Worm (Caenorhabditis elegans) whole organism, midembryonic: ENCODE results near the gene K07E3.1.

ENCODE experiments used
- T22C8.4 ChIP-seq: fragments of 200-800 bp; sonication (Bioruptor generic); IDR thresholded peaks from 2 replicates; pipeline ENCODE4 v1.3.6; 2022; ENCODE audit warnings: missing genetic modification characterization, missing compliant biosample characterization
- cog-1 ChIP-seq: sonication (generic microtip); optimal IDR thresholded peaks from 2 replicates; lab custom pipeline; 2016; ENCODE audit warnings: missing genetic modification characterization, missing compliant biosample characterization
- flt-1 ChIP-seq: fragments of 200-800 bp; sonication (Bioruptor generic); IDR thresholded peaks from 2 replicates; pipeline ENCODE4 v1.3.6; 2022; ENCODE audit warnings: missing genetic modification characterization, missing compliant biosample characterization
- klf-2 ChIP-seq: fragments of 200-800 bp; sonication (Bioruptor generic); conservative IDR thresholded peaks from 2 replicates; pipeline ENCODE4 v1.3.6; 2022; ENCODE audit warnings: missing genetic modification reagents, missing genetic modification characterization, missing compliant biosample characterization
- med-1 ChIP-seq: sonication (generic microtip); optimal IDR thresholded peaks from 2 replicates; lab custom pipeline; 2017; ENCODE audit warnings: missing genetic modification characterization, mild to moderate bottlenecking, missing compliant biosample characterization, antibody characterized with exemption, missing genetic modification reagents; ENCODE audit not compliant: insufficient read depth
- ref-1 ChIP-seq: fragments of 200-800 bp; sonication (Bioruptor generic); conservative IDR thresholded peaks from 2 replicates; pipeline ENCODE4 v1.3.6; 2022; ENCODE audit warnings: missing genetic modification reagents, missing genetic modification characterization, missing compliant biosample characterization
- tab-1 ChIP-seq: fragments of 200-800 bp; sonication (Bioruptor generic); IDR thresholded peaks from 2 replicates; pipeline ENCODE4 v1.3.6; 2022; ENCODE audit warnings: missing genetic modification characterization, missing compliant biosample characterization
- ztf-23 ChIP-seq: fragments of 200-800 bp; sonication (Bioruptor generic); IDR thresholded peaks from 2 replicates; pipeline ENCODE4 v1.3.6; 2022; ENCODE audit warnings: missing genetic modification reagents, missing genetic modification characterization, missing compliant biosample characterization
- ztf-29 ChIP-seq: fragments of 200-800 bp; sonication (Bioruptor generic); IDR thresholded peaks from 2 replicates; pipeline ENCODE4 v1.3.6; 2022; ENCODE audit warnings: missing genetic modification reagents, missing genetic modification characterization, missing compliant biosample characterization

DNA sequence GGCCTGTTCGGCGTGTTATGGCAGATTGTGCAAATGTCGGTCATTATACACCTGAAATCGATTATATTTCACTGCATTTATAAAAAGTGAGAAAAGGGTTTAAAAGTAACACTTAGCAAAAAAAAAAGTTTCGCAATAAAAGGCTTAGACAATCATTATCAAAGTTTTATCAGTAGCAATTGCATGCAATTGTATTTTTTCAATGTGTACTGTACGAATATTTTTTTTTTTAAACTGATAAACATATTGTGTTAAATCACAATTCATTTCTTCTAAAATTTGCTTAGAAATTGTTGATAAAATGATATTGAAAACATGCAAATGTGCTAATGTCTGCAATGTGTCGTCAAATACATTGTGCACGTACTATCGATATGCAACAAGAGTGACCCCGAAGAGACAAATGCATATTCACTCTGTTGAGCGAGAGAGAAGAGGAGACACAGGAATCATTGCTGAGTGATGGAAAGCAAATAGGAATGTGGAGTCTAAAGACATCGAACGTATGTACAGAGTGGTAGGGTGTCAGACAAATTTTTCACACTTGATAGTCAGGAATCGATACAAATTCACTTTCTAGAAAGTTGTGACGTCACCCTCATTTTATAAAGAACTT lies 26.1 kb downstream of the K07E3.1 start, which contains the start of gene C02B8.6:
- TF ChIP-seq tab-1 (GFP tag; lab: Robert Waterston, UW) (no peak), ztf-29 (GFP tag; lab: Robert Waterston, UW) (no peak), klf-2 (GFP tag; lab: Robert Waterston, UW) (no peak), flt-1 (GFP tag; lab: Robert Waterston, UW) (no peak), T22C8.4 (GFP tag; lab: Robert Waterston, UW) (no peak), med-1 (GFP tag; lab: Kevin White, UChicago) (no peak), ztf-23 (GFP tag; lab: Robert Waterston, UW) (no peak), cog-1 (tag; lab: Kevin White, UChicago) (peak; percentile 47), ref-1 (GFP tag; lab: Robert Waterston, UW) (no peak)
